Fruit fly (Drosophila melanogaster): ENCODE data around the gene CG33985.

The CG33985 gene

dm6 chr3L:15509398-15509797 lies 17.2 kb downstream of the CG33985 start, which contains the start of the genes gdl and gdl-ORF39 (continued):
- no peak for TF ChIP-seq CG18619 (GFP tag; optimal IDR thresholded peaks at IDR 0.05)
- TF ChIP-seq CG14014 (GFP tag; IDR thresholded peaks at IDR 0.05): no peak
- no peak for TF ChIP-seq CG6854 (GFP tag; optimal IDR thresholded peaks at IDR 0.05)
- TF ChIP-seq NK7.1 (GFP tag; optimal IDR thresholded peaks at IDR 0.05): no peak
- no peak for TF ChIP-seq crol (GFP tag; IDR thresholded peaks at IDR 0.05)
- TF ChIP-seq CG30431 (GFP tag; optimal IDR thresholded peaks at IDR 0.05): no peak
- TF ChIP-seq slbo (GFP tag; IDR thresholded peaks at IDR 0.05): no peak
- TF ChIP-seq CG12659 (GFP tag; optimal IDR thresholded peaks at IDR 0.05): peak; percentile 12
- no peak for TF ChIP-seq gro (GFP tag; optimal IDR thresholded peaks at IDR 0.05)
- peak in 1 of 2 experiments; percentile 63 for TF ChIP-seq Pdp1 (GFP tag; optimal IDR thresholded peaks at IDR 0.05)
- TF ChIP-seq CG16815 (GFP tag; optimal IDR thresholded peaks at IDR 0.05): no peak
- no peak for TF ChIP-seq dati (GFP tag; IDR thresholded peaks at IDR 0.05)
- no peak for TF ChIP-seq CG32532 (GFP tag; IDR thresholded peaks at IDR 0.05)
- no peak for TF ChIP-seq tgo (GFP tag; IDR thresholded peaks at IDR 0.05)
- TF ChIP-seq Fer3 (tag; optimal IDR thresholded peaks at IDR 0.05): no peak
- TF ChIP-seq ro (GFP tag; IDR thresholded peaks at IDR 0.05): no peak
- no peak for TF ChIP-seq Dbx (GFP tag; IDR thresholded peaks at IDR 0.05)
- no peak for TF ChIP-seq Fer1 (GFP tag; optimal IDR thresholded peaks at IDR 0.05)
- TF ChIP-seq CG14441 (GFP tag; IDR thresholded peaks at IDR 0.05): no peak
- TF ChIP-seq klu (GFP tag; IDR thresholded peaks at IDR 0.05): no peak
- no peak for TF ChIP-seq D19A (tag; optimal IDR thresholded peaks at IDR 0.05)
- no peak for TF ChIP-seq chn (GFP tag; optimal IDR thresholded peaks at IDR 0.05)
- TF ChIP-seq org-1 (GFP tag; optimal IDR thresholded peaks at IDR 0.05): no peak
- TF ChIP-seq BEAF-32 (GFP tag; optimal IDR thresholded peaks at IDR 0.05): peak; percentile 45
- TF ChIP-seq HLH3B (GFP tag; IDR thresholded peaks at IDR 0.05): no peak
- no peak for TF ChIP-seq CG33213 (GFP tag; optimal IDR thresholded peaks at IDR 0.05)
- TF ChIP-seq CG17186 (GFP tag; optimal IDR thresholded peaks at IDR 0.05): peak; percentile 22
- TF ChIP-seq pho (GFP tag; optimal IDR thresholded peaks at IDR 0.05): no peak
- peak; percentile 38 for TF ChIP-seq CG15479 (GFP tag; optimal IDR thresholded peaks at IDR 0.05)
- TF ChIP-seq CG13894 (tag; optimal IDR thresholded peaks at IDR 0.05): no peak
- no peak for TF ChIP-seq E2f1 (GFP tag; IDR thresholded peaks at IDR 0.05)
- no peak for TF ChIP-seq dpn (GFP tag; optimal IDR thresholded peaks at IDR 0.05)
- TF ChIP-seq Dp (GFP tag; optimal IDR thresholded peaks at IDR 0.05): peak; percentile 96
- TF ChIP-seq Blimp-1 (GFP tag; optimal IDR thresholded peaks at IDR 0.05): no peak
- no peak for TF ChIP-seq CG4707 (GFP tag; optimal IDR thresholded peaks at IDR 0.05)
- TF ChIP-seq sim (GFP tag; IDR thresholded peaks at IDR 0.05): no peak
- TF ChIP-seq al (GFP tag; IDR thresholded peaks at IDR 0.05): no peak
- no peak for TF ChIP-seq CG5953 (GFP tag; IDR thresholded peaks at IDR 0.05)
- TF ChIP-seq Usf (GFP tag; optimal IDR thresholded peaks at IDR 0.05): no peak
- TF ChIP-seq Dip2 (GFP tag; IDR thresholded peaks at IDR 0.05): no peak
- no peak for TF ChIP-seq sug (tag; optimal IDR thresholded peaks at IDR 0.05)
- TF ChIP-seq zfh2 (GFP tag; optimal IDR thresholded peaks at IDR 0.05): no peak
- TF ChIP-seq CG11456 (GFP tag; IDR thresholded peaks at IDR 0.05): no peak
- no peak for TF ChIP-seq trh (GFP tag; optimal IDR thresholded peaks at IDR 0.05)
- TF ChIP-seq CG1603 (tag; optimal IDR thresholded peaks at IDR 0.05): peak; percentile 51
- TF ChIP-seq phol (tag; optimal IDR thresholded peaks at IDR 0.05): peak; percentile 11
- no peak for TF ChIP-seq emc (GFP tag; optimal IDR thresholded peaks at IDR 0.05)
- 0 out of 4 replicates have a peak, but pooled peaks have one; percentile 31 for TF ChIP-seq Dll (GFP tag; IDR thresholded peaks at IDR 0.05; ENCODE audit: partially characterized antibody)
- no peak for TF ChIP-seq CG15696 (tag; optimal IDR thresholded peaks at IDR 0.05)
- no peak for TF ChIP-seq CG10209 (GFP tag; optimal IDR thresholded peaks at IDR 0.05)
- no peak for TF ChIP-seq mld (GFP tag; IDR thresholded peaks at IDR 0.05; ENCODE audit: partially characterized antibody)

Measured in whole organism, embryonic.